Worm (Caenorhabditis elegans): ENCODE measurements around the gene E02C12.6.
"Not testable (repeated sequence)": the region's sequence is repeated elsewhere in the genome, so short reads cannot be mapped to it uniquely, and the experiment has no call there.

E02C12.6 gene

DNA sequence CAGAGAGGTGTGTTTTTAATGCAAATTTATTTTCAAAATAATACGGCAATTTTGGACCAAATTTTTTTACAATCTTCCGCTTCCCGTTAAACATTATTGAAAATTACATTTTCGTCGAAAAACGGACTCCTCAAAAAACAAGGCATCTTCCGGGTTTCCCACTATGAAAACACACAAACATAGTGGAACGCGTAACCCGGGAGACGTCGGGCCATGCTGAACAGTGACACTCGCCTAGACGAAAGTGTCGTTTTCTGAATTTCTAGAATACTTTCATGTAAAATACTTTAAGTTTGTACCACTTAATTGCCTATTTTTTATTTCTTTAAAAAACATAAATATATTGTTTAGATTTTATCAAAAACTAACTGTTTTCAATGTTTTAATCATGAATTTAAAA is 21.1 kb upstream of the E02C12.6 start:
- TF ChIP-seq scrt-1 (GFP tag; IDR thresholded peaks at IDR 0.05) (no peak), aly-1 (tag; optimal IDR thresholded peaks at IDR 0.05) (no peak), hmg-4 (GFP tag; optimal IDR thresholded peaks at IDR 0.05) (no peak), ceh-36 (tag; optimal IDR thresholded peaks at IDR 0.05) (no peak), F13C5.2 (tag; optimal IDR thresholded peaks at IDR 0.05) (no peak), flt-1 (GFP tag; IDR thresholded peaks at IDR 0.05) (no peak), hmbx-1 (tag; optimal IDR thresholded peaks at IDR 0.05) (no peak), hnd-1 (tag; optimal IDR thresholded peaks at IDR 0.05) (no peak), tra-4 (tag; optimal IDR thresholded peaks at IDR 0.05) (no peak), ets-7 (tag; optimal IDR thresholded peaks at IDR 0.05) (no peak)

- no peak for TF ChIP-seq tra-4 (tag; optimal IDR thresholded peaks at IDR 0.05)
- no peak for TF ChIP-seq B0310.2 (tag; optimal IDR thresholded peaks at IDR 0.05)
- no peak for TF ChIP-seq aly-1 (tag; optimal IDR thresholded peaks at IDR 0.05)
- TF ChIP-seq ama-1 (optimal IDR thresholded peaks at IDR 0.05): no peak
- TF ChIP-seq F13C5.2 (tag; optimal IDR thresholded peaks at IDR 0.05): no peak
- TF ChIP-seq tbx-37 (GFP tag; conservative IDR thresholded peaks at IDR 0.05): no peak
- TF ChIP-seq hnd-1 (tag; optimal IDR thresholded peaks at IDR 0.05): no peak
- no peak for TF ChIP-seq ceh-13 (GFP tag; optimal IDR thresholded peaks at IDR 0.05)
- no peak for TF ChIP-seq sea-1 (GFP tag; conservative IDR thresholded peaks at IDR 0.05)
- no peak for TF ChIP-seq ets-7 (tag; optimal IDR thresholded peaks at IDR 0.05)
- no peak for TF ChIP-seq hmg-4 (GFP tag; optimal IDR thresholded peaks at IDR 0.05)
- TF ChIP-seq ceh-36 (tag; optimal IDR thresholded peaks at IDR 0.05): no peak
- TF ChIP-seq hmbx-1 (tag; optimal IDR thresholded peaks at IDR 0.05): no peak
- no peak for TF ChIP-seq pes-1 (GFP tag; IDR thresholded peaks at IDR 0.05)
- TF ChIP-seq scrt-1 (GFP tag; IDR thresholded peaks at IDR 0.05): no peak
- no peak for TF ChIP-seq tbx-11 (GFP tag; IDR thresholded peaks at IDR 0.05)
- TF ChIP-seq flt-1 (GFP tag; IDR thresholded peaks at IDR 0.05): no peak
These were observed 15.3 kb upstream of the E02C12.6 start, which contains the start of gene hum-2 for ce11 chrV:9386143-9386542. hum-2 (plus strand) TSS chrV:9386175.

ce11 chrV:9384949-9385348 is 14.1 kb upstream of the E02C12.6 start:
- TF ChIP-seq tbx-11 (GFP tag; IDR thresholded peaks at IDR 0.05) (no peak), aly-1 (tag; optimal IDR thresholded peaks at IDR 0.05) (no peak), ets-7 (tag; optimal IDR thresholded peaks at IDR 0.05) (no peak), scrt-1 (GFP tag; IDR thresholded peaks at IDR 0.05) (no peak), tra-4 (tag; optimal IDR thresholded peaks at IDR 0.05) (no peak)

DNA sequence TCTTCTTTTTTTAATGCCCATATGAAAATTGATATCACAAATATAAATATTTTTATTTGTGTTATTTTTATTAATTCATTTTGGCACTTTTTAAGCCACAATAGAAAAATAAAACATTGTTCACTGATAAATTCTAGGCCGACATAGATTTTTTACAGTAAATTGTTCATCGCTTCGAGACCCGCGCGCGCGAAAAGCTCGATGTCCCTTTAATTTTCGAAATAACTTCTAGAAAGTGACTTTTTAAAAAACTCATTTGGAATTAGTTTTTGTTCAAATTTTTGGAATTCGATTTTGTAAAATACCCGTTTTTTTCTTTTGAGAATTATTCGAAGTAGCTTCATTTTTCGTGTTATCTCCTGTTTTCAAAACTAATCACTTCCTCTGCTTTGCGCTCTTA is 13.5 kb upstream of the E02C12.6 start:
- no peak for TF ChIP-seq ets-7 (tag; optimal IDR thresholded peaks at IDR 0.05)
- TF ChIP-seq hmg-4 (GFP tag; optimal IDR thresholded peaks at IDR 0.05): no peak

DNA sequence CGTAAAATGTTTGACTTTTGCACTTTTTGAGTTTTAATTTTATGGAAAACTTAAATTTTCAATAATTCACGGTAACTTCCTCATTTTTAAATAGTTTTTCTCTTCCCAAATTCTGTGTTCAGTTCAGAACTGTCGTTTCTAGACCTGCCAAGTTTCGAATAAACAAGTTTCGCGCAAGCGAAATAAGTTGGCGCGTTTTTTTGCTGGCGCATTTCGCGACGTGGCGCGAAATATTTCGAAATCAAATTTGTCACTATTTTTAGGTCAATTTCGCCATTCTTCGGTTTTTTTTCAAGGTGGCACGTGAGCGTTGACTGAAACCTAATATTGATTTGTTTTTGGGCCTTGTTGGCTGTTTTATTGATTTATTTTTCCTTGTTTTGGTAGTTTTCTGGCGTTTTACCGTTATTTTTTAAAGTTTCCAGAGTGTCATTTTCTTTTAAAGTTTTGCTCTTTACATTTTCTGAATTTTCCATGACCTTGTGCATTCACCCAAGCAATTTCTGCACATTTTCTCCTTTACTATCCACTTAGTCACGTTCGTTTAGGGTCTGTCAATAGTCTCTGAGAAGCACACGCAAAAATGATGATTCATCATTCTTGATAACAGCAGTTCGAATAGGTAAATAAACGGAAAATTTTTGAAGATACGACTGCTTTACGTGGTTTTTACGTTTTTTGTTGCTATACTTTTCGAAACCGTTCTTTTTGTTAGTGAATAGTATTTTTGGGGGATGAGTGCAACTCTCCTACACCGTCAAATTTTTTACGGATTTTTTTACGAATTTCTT is 11.8 kb upstream of the E02C12.6 start:
- TF ChIP-seq F13C5.2 (tag; optimal IDR thresholded peaks at IDR 0.05) (no peak), tbx-37 (GFP tag; conservative IDR thresholded peaks at IDR 0.05) (no peak), ceh-36 (tag; optimal IDR thresholded peaks at IDR 0.05) (no peak), tra-4 (tag; optimal IDR thresholded peaks at IDR 0.05) (no peak), pes-1 (GFP tag; IDR thresholded peaks at IDR 0.05) (no peak), tbx-11 (GFP tag; IDR thresholded peaks at IDR 0.05) (no peak), ama-1 (optimal IDR thresholded peaks at IDR 0.05) (no peak), flt-1 (GFP tag; IDR thresholded peaks at IDR 0.05) (no peak)

DNA sequence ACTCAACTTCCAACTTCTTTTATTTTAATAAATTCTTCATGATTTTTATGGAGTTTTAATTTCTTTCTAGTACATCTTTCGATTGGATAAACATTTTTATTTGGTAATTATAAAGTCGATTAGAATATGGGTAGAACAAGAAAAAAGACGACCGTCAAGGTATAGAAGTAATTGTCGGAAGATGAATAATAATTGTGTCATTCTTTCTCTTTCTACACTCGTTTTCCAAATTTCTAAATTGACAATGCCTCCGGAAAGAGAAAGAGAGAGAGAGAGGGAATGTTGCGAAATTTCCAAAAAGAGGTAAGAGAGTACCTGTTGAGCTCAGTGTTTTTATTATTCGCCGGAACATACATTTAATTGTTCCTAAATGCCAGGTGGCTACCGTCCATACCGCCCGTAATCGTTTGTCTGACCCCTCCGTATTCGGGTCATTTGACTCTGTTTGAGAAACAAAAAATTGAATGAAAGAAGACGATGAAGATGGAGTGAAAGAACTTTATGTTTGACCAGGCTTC is 11.0 kb upstream of the E02C12.6 start, which contains the start of gene E02C12.12:
Gene E02C12.12, minus strand, starts transcription at position 468 of the 518 bp plus-strand sequence.
- TF ChIP-seq sea-1 (GFP tag; conservative IDR thresholded peaks at IDR 0.05): no peak
- TF ChIP-seq hmbx-1 (tag; optimal IDR thresholded peaks at IDR 0.05): no peak
- no peak for TF ChIP-seq F13C5.2 (tag; optimal IDR thresholded peaks at IDR 0.05)
- no peak for TF ChIP-seq ceh-13 (GFP tag; optimal IDR thresholded peaks at IDR 0.05)
- no peak for TF ChIP-seq hmg-4 (GFP tag; optimal IDR thresholded peaks at IDR 0.05)
- no peak for TF ChIP-seq tbx-37 (GFP tag; conservative IDR thresholded peaks at IDR 0.05)
- TF ChIP-seq pes-1 (GFP tag; IDR thresholded peaks at IDR 0.05): no peak
- no peak for TF ChIP-seq hnd-1 (tag; optimal IDR thresholded peaks at IDR 0.05)

ce11 chrV:9379808-9380207 is 8.9 kb upstream of the E02C12.6 start, which contains the start of gene E02C12.11:
E02C12.11 (minus strand) TSS chrV:9379908.
- TF ChIP-seq hnd-1 (tag; optimal IDR thresholded peaks at IDR 0.05); pes-1 (GFP tag; IDR thresholded peaks at IDR 0.05); aly-1 (tag; optimal IDR thresholded peaks at IDR 0.05): not testable (repeated sequence)

DNA sequence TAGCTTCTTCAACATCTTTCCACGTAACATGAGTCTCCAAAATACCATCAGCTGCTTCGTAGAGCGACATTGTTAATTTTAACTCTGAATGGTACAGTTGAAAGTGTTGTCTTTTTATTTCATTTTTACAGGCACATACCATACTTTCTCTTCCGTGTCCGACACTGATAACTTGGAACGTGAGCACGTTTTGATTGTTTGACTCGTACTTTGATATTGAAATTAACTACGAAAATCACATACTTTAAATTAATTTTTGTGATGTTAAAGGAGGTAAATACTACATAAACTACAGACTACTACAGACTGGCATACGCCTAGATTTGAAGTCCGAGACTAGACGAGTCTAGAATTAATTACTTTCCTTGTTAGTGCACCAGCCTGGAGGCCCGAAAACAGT is 7.4 kb upstream of the E02C12.6 start, which contains the start of gene E02C12.10:
Gene E02C12.10, minus strand, starts transcription at position 75 of the 400 bp plus-strand sequence.
- TF ChIP-seq flt-1 (GFP tag; IDR thresholded peaks at IDR 0.05): no peak
- no peak for TF ChIP-seq B0310.2 (tag; optimal IDR thresholded peaks at IDR 0.05)
- TF ChIP-seq hmg-4 (GFP tag; optimal IDR thresholded peaks at IDR 0.05): no peak
- TF ChIP-seq hnd-1 (tag; optimal IDR thresholded peaks at IDR 0.05): no peak
- no peak for TF ChIP-seq hmbx-1 (tag; optimal IDR thresholded peaks at IDR 0.05)
- no peak for TF ChIP-seq ets-7 (tag; optimal IDR thresholded peaks at IDR 0.05)
- TF ChIP-seq ceh-13 (GFP tag; optimal IDR thresholded peaks at IDR 0.05): no peak
- TF ChIP-seq pes-1 (GFP tag; IDR thresholded peaks at IDR 0.05): no peak
- no peak for TF ChIP-seq F13C5.2 (tag; optimal IDR thresholded peaks at IDR 0.05)
